Fruit fly (Drosophila melanogaster) whole organism, prepupa: ENCODE measurements around the gene CG34268.

Experiments
- CG10631 ChIP-seq: fragments of 200-800 bp; sonication (Bioruptor generic); optimal IDR thresholded peaks from 2 replicates; lab custom pipeline; 2016; ENCODE audit warnings: missing biosample characterization, missing genetic modification characterization
- CG11294 ChIP-seq: fragments of 200-800 bp; sonication (Bioruptor generic); IDR thresholded peaks from 2 replicates; pipeline ENCODE4 v1.3.6; 2022; ENCODE audit warnings: missing biosample characterization, missing genetic modification characterization
- CG11762 ChIP-seq: fragments of 200-800 bp; sonication (Bioruptor generic); optimal IDR thresholded peaks from 3 replicates; lab custom pipeline; 2016; ENCODE audit warnings: missing biosample characterization, missing genetic modification characterization; ENCODE audit not compliant: insufficient read depth
- CG15336 ChIP-seq: fragments of 200-800 bp; sonication (Bioruptor generic); IDR thresholded peaks from 2 replicates; pipeline ENCODE4 v1.3.6; 2022; ENCODE audit warnings: missing biosample characterization, missing genetic modification characterization
- CG16779 ChIP-seq: fragments of 200-800 bp; sonication (Bioruptor generic); optimal IDR thresholded peaks from 3 replicates; lab custom pipeline; 2017; ENCODE audit warnings: missing biosample characterization, mild to moderate bottlenecking, missing genetic modification characterization
- CG32006 ChIP-seq: fragments of 200-800 bp; sonication (Bioruptor generic); optimal IDR thresholded peaks from 3 replicates; lab custom pipeline; 2017; ENCODE audit warnings: missing biosample characterization, mild to moderate bottlenecking, missing genetic modification characterization
- CG34406 ChIP-seq: fragments of 200-800 bp; sonication (Bioruptor generic); optimal IDR thresholded peaks from 3 replicates; lab custom pipeline; 2016; ENCODE audit warnings: missing biosample characterization, missing genetic modification characterization
- CG6163 ChIP-seq: fragments of 200-800 bp; sonication (Bioruptor generic); IDR thresholded peaks from 3 replicates; pipeline ENCODE4 v1.3.6; 2022; ENCODE audit warnings: missing biosample characterization, missing genetic modification characterization
- CG6276 ChIP-seq: fragments of 200-800 bp; sonication (Bioruptor generic); optimal IDR thresholded peaks from 2 replicates; lab custom pipeline; 2017; ENCODE audit warnings: missing biosample characterization, mild to moderate bottlenecking, missing genetic modification characterization
- CG6808 ChIP-seq: fragments of 200-800 bp; sonication (Bioruptor generic); optimal IDR thresholded peaks from 3 replicates; lab custom pipeline; 2017; ENCODE audit warnings: missing biosample characterization, missing genetic modification characterization, mild to moderate bottlenecking, moderate library complexity, missing genetic modification reagents
- CG7368 ChIP-seq: fragments of 200-800 bp; sonication (Bioruptor generic); optimal IDR thresholded peaks from 3 replicates; lab custom pipeline; 2016; ENCODE audit warnings: missing biosample characterization, missing genetic modification characterization
- CG8119 ChIP-seq: fragments of 200-800 bp; sonication (Bioruptor generic); IDR thresholded peaks from 3 replicates; pipeline ENCODE4 v1.3.6; 2022; ENCODE audit warnings: missing biosample characterization, missing genetic modification characterization
- CG8632 ChIP-seq: fragments of 200-800 bp; sonication (Bioruptor generic); optimal IDR thresholded peaks from 3 replicates; lab custom pipeline; 2016; ENCODE audit warnings: missing biosample characterization, missing genetic modification characterization
- CG9139 ChIP-seq: fragments of 200-800 bp; sonication (Bioruptor generic); optimal IDR thresholded peaks from 3 replicates; lab custom pipeline; 2017; ENCODE audit warnings: missing biosample characterization, mild to moderate bottlenecking, missing genetic modification characterization
- Eip78C ChIP-seq: fragments of 200-800 bp; sonication (Bioruptor generic); peaks from one replicate; lab custom pipeline; 2016; ENCODE audit warnings: missing biosample characterization, missing genetic modification characterization
- Eip93F ChIP-seq: fragments of 200-800 bp; sonication (Bioruptor generic); optimal IDR thresholded peaks from 2 replicates; lab custom pipeline; 2016; ENCODE audit warnings: missing biosample characterization, mild to moderate bottlenecking, missing genetic modification characterization
- Ets21C ChIP-seq: fragments of 200-800 bp; sonication (Bioruptor generic); optimal IDR thresholded peaks from 3 replicates; lab custom pipeline; 2016; ENCODE audit warnings: missing biosample characterization, missing genetic modification characterization
- Ets96B ChIP-seq: fragments of 200-800 bp; optimal IDR thresholded peaks from 2 replicates; lab custom pipeline; 2019; ENCODE audit warnings: missing biosample characterization, mild to moderate bottlenecking, missing genetic modification characterization, moderate library complexity
- Hr4 ChIP-seq: fragments of 200-800 bp; sonication (Bioruptor generic); optimal IDR thresholded peaks from 3 replicates; lab custom pipeline; 2016; ENCODE audit warnings: missing biosample characterization, missing genetic modification characterization
- Lpt ChIP-seq: fragments of 200-800 bp; sonication (Bioruptor generic); optimal IDR thresholded peaks from 3 replicates; lab custom pipeline; 2016; ENCODE audit warnings: missing biosample characterization, missing genetic modification characterization
- Met ChIP-seq: fragments of 200-800 bp; sonication (Bioruptor generic); optimal IDR thresholded peaks from 3 replicates; lab custom pipeline; 2016; ENCODE audit warnings: missing biosample characterization, missing genetic modification characterization
- OdsH ChIP-seq: fragments of 200-800 bp; sonication (Bioruptor generic); optimal IDR thresholded peaks from 3 replicates; lab custom pipeline; 2016; ENCODE audit warnings: missing biosample characterization, missing genetic modification characterization
- cyc ChIP-seq: fragments of 200-800 bp; sonication (Bioruptor generic); optimal IDR thresholded peaks from 3 replicates; lab custom pipeline; 2016; ENCODE audit warnings: missing biosample characterization, missing genetic modification characterization
- dsx ChIP-seq: fragments of 200-800 bp; optimal IDR thresholded peaks from 3 replicates; lab custom pipeline; 2019; ENCODE audit warnings: missing biosample characterization, mild to moderate bottlenecking, missing genetic modification characterization, moderate library complexity; ENCODE audit not compliant: poor library complexity, severe bottlenecking
- eg ChIP-seq: fragments of 200-800 bp; sonication (Bioruptor generic); IDR thresholded peaks from 3 replicates; pipeline ENCODE4 v1.3.6; 2022; ENCODE audit warnings: missing biosample characterization, missing genetic modification characterization
- esn ChIP-seq: fragments of 200-800 bp; sonication (Bioruptor generic); optimal IDR thresholded peaks from 2 replicates; lab custom pipeline; 2016; ENCODE audit warnings: missing biosample characterization, mild to moderate bottlenecking, missing genetic modification characterization, moderate library complexity
- fd59A ChIP-seq: fragments of 200-800 bp; sonication (Bioruptor generic); optimal IDR thresholded peaks from 2 replicates; lab custom pipeline; 2017; ENCODE audit warnings: missing biosample characterization, mild to moderate bottlenecking, missing genetic modification characterization, missing genetic modification reagents
- fd85E ChIP-seq: fragments of 200-800 bp; sonication (Bioruptor generic); optimal IDR thresholded peaks from 3 replicates; lab custom pipeline; 2016; ENCODE audit warnings: missing biosample characterization, missing genetic modification characterization
- fkh ChIP-seq: fragments of 200-800 bp; sonication (Bioruptor generic); optimal IDR thresholded peaks from 3 replicates; lab custom pipeline; 2017; ENCODE audit warnings: missing biosample characterization, mild to moderate bottlenecking, missing genetic modification characterization, moderate library complexity
- lz ChIP-seq: fragments of 200-800 bp; sonication (Bioruptor generic); optimal IDR thresholded peaks from 3 replicates; lab custom pipeline; 2016; ENCODE audit warnings: missing biosample characterization, missing genetic modification characterization
- pdm3 ChIP-seq: fragments of 200-800 bp; sonication (Bioruptor generic); optimal IDR thresholded peaks from 3 replicates; lab custom pipeline; 2016; ENCODE audit warnings: missing biosample characterization, missing genetic modification characterization
- ss ChIP-seq, 2 experiments: fragments of 200-800 bp; sonication (Bioruptor generic); optimal IDR thresholded peaks; 2 replicates in 1 of 2; 3 replicates in 1 of 2; lab custom pipeline; 2017 to 2018; ENCODE audit warnings: mild to moderate bottlenecking in 2 of 2, missing biosample characterization in 2 of 2, missing genetic modification characterization in 2 of 2, moderate library complexity in 1 of 2
- svp ChIP-seq: fragments of 200-800 bp; sonication (Bioruptor generic); peaks from one replicate; lab custom pipeline; 2016; ENCODE audit warnings: missing biosample characterization, missing genetic modification characterization
- topi ChIP-seq: fragments of 200-800 bp; sonication (Bioruptor generic); optimal IDR thresholded peaks from 3 replicates; lab custom pipeline; 2016; ENCODE audit warnings: missing biosample characterization, missing genetic modification characterization
- vri ChIP-seq: fragments of 200-800 bp; sonication (Bioruptor generic); optimal IDR thresholded peaks from 3 replicates; lab custom pipeline; 2016; ENCODE audit warnings: missing biosample characterization, mild to moderate bottlenecking, missing genetic modification characterization

Gene CG34268

dm6 chr3L:500351-501015 is at the start of gene CG34268, which contains the start of gene CG34267:
TSS of gene CG34268 (plus strand) at chr3L:500965.
TSS of gene CG34267 (minus strand) at chr3L:500451.
- TF ChIP-seq pdm3 (GFP tag; lab: Kevin White, UChicago) (no peak), fkh (GFP tag; lab: Kevin White, UChicago) (no peak), Ets21C (GFP tag; lab: Kevin White, UChicago) (no peak)

- peak; percentile 32 for TF ChIP-seq CG32006 (GFP tag; lab: Kevin White, UChicago)
- no peak for TF ChIP-seq fkh (GFP tag; lab: Kevin White, UChicago)
- TF ChIP-seq, all 60 proteins: peak for 1
Observed at dm6 chr3L:454802-455579, 45.8 kb upstream of the CG34268 start.

- TF ChIP-seq cyc (GFP tag; lab: Kevin White, UChicago) = no peak
- TF ChIP-seq pdm3 (GFP tag; lab: Kevin White, UChicago) = no peak
- TF ChIP-seq Hr4 (GFP tag; lab: Kevin White, UChicago) = no peak
- TF ChIP-seq CG16779 = no peak
- no peak for TF ChIP-seq eg
Observed at dm6 chr3L:456378-456777, 44.4 kb upstream of the CG34268 start.

dm6 chr3L:457384-457783 is 43.4 kb upstream of the CG34268 start:
- TF ChIP-seq eg = 0 out of 3 replicates have a peak, but pooled peaks have one; percentile 23
- TF ChIP-seq fd59A (GFP tag; lab: Kevin White, UChicago) = no peak

dm6 chr3L:465433-465832 is 35.3 kb upstream of the CG34268 start:
- TF ChIP-seq CG6276 (GFP tag; lab: Kevin White, UChicago) (no peak), vri (GFP tag; lab: Kevin White, UChicago) (no peak), Lpt (no peak)

dm6 chr3L:471199-471598 is 29.6 kb upstream of the CG34268 start:
- TF ChIP-seq svp = peak; percentile 59
- TF ChIP-seq CG9139 = peak; percentile 0
- no peak for TF ChIP-seq CG11762
- TF ChIP-seq Lpt = no peak
- no peak for TF ChIP-seq CG6163 (GFP tag; lab: Robert Waterston, UW)
- TF ChIP-seq ss (GFP tag; optimal IDR thresholded peaks at IDR 0.05; lab: Kevin White, UChicago) = no peak
- peak; percentile 67 for TF ChIP-seq dsx (GFP tag; lab: Kevin White, UChicago)

- TF ChIP-seq Ets96B (tag; lab: Kevin White, UChicago) (no peak), CG11762 (no peak), lz (GFP tag; lab: Kevin White, UChicago) (no peak)
Observed at dm6 chr3L:473064-473463, 27.7 kb upstream of the CG34268 start.

dm6 chr3L:483818-484217 is 16.9 kb upstream of the CG34268 start:
- TF ChIP-seq CG8632 (GFP tag; lab: Kevin White, UChicago) (no peak), fkh (GFP tag; lab: Kevin White, UChicago) (peak; percentile 81), CG6808 (GFP tag; lab: Kevin White, UChicago) (no peak), esn (no peak), CG10631 (GFP tag; lab: Kevin White, UChicago) (no peak), Ets96B (tag; lab: Kevin White, UChicago) (no peak), CG7368 (no peak), Eip78C (GFP tag; lab: Kevin White, UChicago) (peak; percentile 30), CG11294 (GFP tag; lab: Robert Waterston, UW) (no peak), CG34406 (no peak), CG8119 (GFP tag; lab: Robert Waterston, UW) (no peak), fd85E (GFP tag; lab: Kevin White, UChicago) (no peak), CG16779 (no peak), Met (GFP tag; lab: Kevin White, UChicago) (no peak), CG15336 (GFP tag; lab: Robert Waterston, UW) (peak; percentile 12; the same call in 1 of the 2 replicates), OdsH (GFP tag; lab: Kevin White, UChicago) (no peak), Eip93F (GFP tag; lab: Kevin White, UChicago) (no peak), topi (no peak)
